Worm (Caenorhabditis elegans) whole organism, L4/young adult: ENCODE measurements around the gene nhr-79.

Experiments
- W03F9.2 ChIP-seq: fragments of 150-350 bp; optimal IDR thresholded peaks from 2 replicates; lab custom pipeline; 2014; ENCODE audit warnings: missing biosample characterization, missing genetic modification characterization
- dao-5 ChIP-seq: sonication (generic microtip); optimal IDR thresholded peaks from 2 replicates; lab custom pipeline; 2016; ENCODE audit warnings: missing genotype, missing genetic modification characterization, moderate library complexity, missing compliant biosample characterization
- him-1 ChIP-seq: sonication (generic microtip); optimal IDR thresholded peaks from 2 replicates; lab custom pipeline; 2016; ENCODE audit warnings: missing genotype, missing genetic modification reagents, missing genetic modification characterization, missing compliant biosample characterization

ce11 chrV:19231167-19231566 lies 19.5 kb upstream of the nhr-79 start:
- TF ChIP-seq W03F9.2 (tag; lab: Kevin White, UChicago) = no peak
- TF ChIP-seq him-1 = no peak
- no peak for TF ChIP-seq dao-5
